Fruit fly (Drosophila melanogaster): Measurements from ENCODE around the gene CG6138.

The CG6138 gene

DNA sequence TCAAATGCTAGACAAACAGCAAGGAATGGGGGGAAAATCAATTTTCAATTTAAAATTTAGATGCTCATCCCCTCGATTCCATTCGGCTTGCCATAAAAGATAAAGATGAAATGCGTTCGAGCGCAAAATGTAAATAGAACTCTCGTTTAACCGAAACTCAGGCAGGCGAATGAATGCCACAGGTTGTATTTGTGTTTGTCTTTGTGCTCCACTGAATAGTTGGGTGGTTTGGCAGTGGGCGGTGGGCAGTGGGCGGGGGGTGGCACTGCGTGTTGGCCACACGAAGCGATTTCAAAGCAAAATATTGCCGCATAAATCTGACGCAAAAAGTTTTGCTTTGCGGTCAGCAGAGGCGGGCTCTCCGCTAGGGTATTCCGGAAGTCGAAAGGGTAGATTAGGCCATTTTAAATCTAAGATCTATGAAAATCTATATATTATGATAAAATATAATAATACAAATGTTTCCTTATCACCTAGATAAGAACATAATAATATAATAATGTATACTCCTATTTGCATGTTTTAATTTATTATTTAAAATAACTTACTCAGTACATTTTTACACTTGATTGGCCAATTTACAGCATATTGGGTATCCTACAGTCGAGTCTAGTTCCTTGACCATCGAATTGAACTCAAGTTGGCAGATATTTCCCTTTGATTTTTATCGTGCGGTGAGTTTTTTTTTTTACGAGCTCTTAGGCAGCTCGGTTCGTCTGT is 44.7 kb upstream of the CG6138 start (continued):
- TF ChIP-seq CG1529 (GFP tag; optimal IDR thresholded peaks at IDR 0.05), result peak; percentile 13
- TF ChIP-seq CG8944 (GFP tag; optimal IDR thresholded peaks at IDR 0.05), result no peak
- TF ChIP-seq fd96Cb (tag; optimal IDR thresholded peaks at IDR 0.05), result peak; percentile 57
- no peak for TF ChIP-seq unc-4 (GFP tag; IDR thresholded peaks at IDR 0.05; ENCODE audit: partially characterized antibody)
- peak; percentile 73 for TF ChIP-seq CG12769 (tag; optimal IDR thresholded peaks at IDR 0.05)
- peak; percentile 52 for TF ChIP-seq CG17385 (GFP tag; optimal IDR thresholded peaks at IDR 0.05)
- no peak for TF ChIP-seq emc (GFP tag; optimal IDR thresholded peaks at IDR 0.05)
- no peak for TF ChIP-seq CG17568 (GFP tag; optimal IDR thresholded peaks at IDR 0.05)
- no peak for TF ChIP-seq CkIIα-i1 (GFP tag; IDR thresholded peaks at IDR 0.05)
- TF ChIP-seq CG10654 (GFP tag; optimal IDR thresholded peaks at IDR 0.05), result peak; percentile 17
- TF ChIP-seq CG9797 (GFP tag; optimal IDR thresholded peaks at IDR 0.05), result no peak
- TF ChIP-seq ATbp (GFP tag; optimal IDR thresholded peaks at IDR 0.05), result peak; percentile 51
- peak; percentile 36 for TF ChIP-seq ewg (GFP tag; optimal IDR thresholded peaks at IDR 0.05)
- no peak for TF ChIP-seq MBD-R2 (GFP tag; IDR thresholded peaks at IDR 0.05)
- no peak for TF ChIP-seq CG12219 (GFP tag; optimal IDR thresholded peaks at IDR 0.05)
- TF ChIP-seq ind (GFP tag; optimal IDR thresholded peaks at IDR 0.05), result peak; percentile 60
- TF ChIP-seq CG43689 (GFP tag; IDR thresholded peaks at IDR 0.05), result no peak
- TF ChIP-seq Trl (optimal IDR thresholded peaks at IDR 0.05), result no peak
- no peak for TF ChIP-seq Trl (GFP tag; optimal IDR thresholded peaks at IDR 0.05)
- peak; percentile 51 for TF ChIP-seq danr (GFP tag; IDR thresholded peaks at IDR 0.05)
- TF ChIP-seq Doc3 (GFP tag; IDR thresholded peaks at IDR 0.05; ENCODE audit: partially characterized antibody), result no peak
- peak; percentile 21 for TF ChIP-seq CG8388 (GFP tag; optimal IDR thresholded peaks at IDR 0.05)
- TF ChIP-seq ken (GFP tag; IDR thresholded peaks at IDR 0.05), result no peak
- TF ChIP-seq CG11093 (GFP tag; IDR thresholded peaks at IDR 0.05), result peak; percentile 68; the same call in 1 of the 3 replicates
- TF ChIP-seq Awh (GFP tag; IDR thresholded peaks at IDR 0.05), result 0 out of 2 replicates have a peak, but pooled peaks have one; percentile 34
- no peak for TF ChIP-seq CG2199 (GFP tag; IDR thresholded peaks at IDR 0.05)
- no peak for TF ChIP-seq Atf-2 (GFP tag; optimal IDR thresholded peaks at IDR 0.05)
- TF ChIP-seq trh (GFP tag; optimal IDR thresholded peaks at IDR 0.05), result peak; percentile 27
- peak; percentile 56 for TF ChIP-seq BtbVII (GFP tag; optimal IDR thresholded peaks at IDR 0.05)
- TF ChIP-seq CG9215 (GFP tag; IDR thresholded peaks at IDR 0.05), result peak; percentile 69
- no peak for TF ChIP-seq schlank (tag; optimal IDR thresholded peaks at IDR 0.05)
- TF ChIP-seq CG18011 (GFP tag; optimal IDR thresholded peaks at IDR 0.05), result peak; percentile 10
- peak; percentile 75 for TF ChIP-seq phol (tag; optimal IDR thresholded peaks at IDR 0.05)
- peak; percentile 74 for TF ChIP-seq CG14441 (GFP tag; IDR thresholded peaks at IDR 0.05)
- TF ChIP-seq Ravus (GFP tag; IDR thresholded peaks at IDR 0.05), result no peak
- TF ChIP-seq CG1792 (GFP tag; optimal IDR thresholded peaks at IDR 0.05), result no peak
- no peak for TF ChIP-seq Opbp (GFP tag; IDR thresholded peaks at IDR 0.05; ENCODE audit: partially characterized antibody)
- no peak for TF ChIP-seq btn (GFP tag; optimal IDR thresholded peaks at IDR 0.05)
- peak; percentile 17 for TF ChIP-seq Abd-B (GFP tag; optimal IDR thresholded peaks at IDR 0.05)
- no peak for TF ChIP-seq CG2202 (tag; optimal IDR thresholded peaks at IDR 0.05)
- no peak for TF ChIP-seq Dp (GFP tag; optimal IDR thresholded peaks at IDR 0.05)
- no peak for TF ChIP-seq vfl (GFP tag; optimal IDR thresholded peaks at IDR 0.05)
- TF ChIP-seq unpg (GFP tag; optimal IDR thresholded peaks at IDR 0.05), result peak; percentile 33
- TF ChIP-seq gce (GFP tag; IDR thresholded peaks at IDR 0.05), result no peak
- TF ChIP-seq ems (GFP tag; optimal IDR thresholded peaks at IDR 0.05), result no peak
- TF ChIP-seq Side (GFP tag; optimal IDR thresholded peaks at IDR 0.05), result no peak
- TF ChIP-seq B-H1 (GFP tag; IDR thresholded peaks at IDR 0.05), result peak; percentile 46; the same call in 2 of the 3 replicates
- peak; percentile 9 for TF ChIP-seq CG2875 (GFP tag; optimal IDR thresholded peaks at IDR 0.05)
- peak; percentile 83 for TF ChIP-seq lmd (GFP tag; IDR thresholded peaks at IDR 0.05)
- no peak for TF ChIP-seq CG7745 (tag; optimal IDR thresholded peaks at IDR 0.05)

All from whole organism, embryonic.